Worm (Caenorhabditis elegans) whole organism, L4 larva: ENCODE data around the gene slc-17.1.

Source experiments
- F10B5.3 ChIP-seq: sonication (generic microtip); optimal IDR thresholded peaks from 2 replicates; lab custom pipeline; 2016; ENCODE audit warnings: mild to moderate bottlenecking, missing genetic modification characterization, missing compliant biosample characterization
- F26F4.8 ChIP-seq: fragments of 200-800 bp; sonication (Bioruptor generic); conservative IDR thresholded peaks from 2 replicates; pipeline ENCODE4 v1.3.6; 2022; ENCODE audit warnings: missing genetic modification characterization, missing compliant biosample characterization
- F49E8.2 ChIP-seq: sonication (generic microtip); optimal IDR thresholded peaks from 2 replicates; lab custom pipeline; 2016; ENCODE audit warnings: missing compliant biosample characterization, mild to moderate bottlenecking, missing genetic modification characterization, borderline replicate concordance
- T20F7.1 ChIP-seq: fragments of 200-800 bp; sonication (Bioruptor generic); optimal IDR thresholded peaks from 2 replicates; lab custom pipeline; 2018; ENCODE audit warnings: mild to moderate bottlenecking, missing genetic modification characterization, missing compliant biosample characterization
- Y105C5A.15 ChIP-seq: fragments of 200-800 bp; sonication (Bioruptor generic); IDR thresholded peaks from 2 replicates; pipeline ENCODE4 v1.3.6; 2022; ENCODE audit warnings: missing genetic modification characterization, missing compliant biosample characterization
- Y48G9A.11 ChIP-seq: fragments of 200-800 bp; sonication (Bioruptor generic); IDR thresholded peaks from 2 replicates; pipeline ENCODE4 v1.3.6; 2022; ENCODE audit warnings: missing genetic modification reagents, missing genetic modification characterization, missing compliant biosample characterization
- Y75B8A.6 ChIP-seq: fragments of 200-800 bp; sonication (Bioruptor generic); IDR thresholded peaks from 2 replicates; pipeline ENCODE4 v1.3.6; 2022; ENCODE audit warnings: missing genetic modification reagents, missing genetic modification characterization, missing compliant biosample characterization
- ama-1 ChIP-seq: fragments of 150-350 bp; optimal IDR thresholded peaks from 2 replicates; lab custom pipeline; 2014; ENCODE audit warnings: inconsistent platforms, mixed read lengths
- arid-1 ChIP-seq: fragments of 200-800 bp; sonication (Bioruptor generic); conservative IDR thresholded peaks from 2 replicates; pipeline ENCODE4 v1.3.6; 2022; ENCODE audit warnings: missing genetic modification reagents, missing genetic modification characterization, missing compliant biosample characterization
- ceh-28 ChIP-seq: fragments of 150-350 bp; optimal IDR thresholded peaks from 2 replicates; lab custom pipeline; 2014; ENCODE audit warnings: missing biosample characterization, missing genetic modification reagents, missing genetic modification characterization
- ceh-82 ChIP-seq: sonication (generic microtip); optimal IDR thresholded peaks from 2 replicates; lab custom pipeline; 2017; ENCODE audit warnings: missing biosample characterization, missing genetic modification characterization
- daf-16 ChIP-seq, 3 experiments: sonication (generic microtip); optimal IDR thresholded peaks; 2 replicates each; lab custom pipeline; 2016 to 2017; ENCODE audit warnings: missing genetic modification characterization in 3 of 3, missing genetic modification reagents in 3 of 3, mild to moderate bottlenecking in 2 of 3, missing compliant biosample characterization in 2 of 3, missing biosample characterization in 1 of 3, moderate library complexity in 1 of 3
- dmd-6 ChIP-seq: fragments of 200-800 bp; sonication (Bioruptor generic); IDR thresholded peaks from 2 replicates; pipeline ENCODE4 v1.3.6; 2022; ENCODE audit warnings: missing genetic modification reagents, missing genetic modification characterization, missing compliant biosample characterization
- dmd-9 ChIP-seq: fragments of 200-800 bp; sonication (Bioruptor generic); IDR thresholded peaks from 2 replicates; pipeline ENCODE4 v1.3.6; 2022; ENCODE audit warnings: missing genetic modification reagents, missing genetic modification characterization, missing compliant biosample characterization
- dve-1 ChIP-seq: sonication (generic microtip); optimal IDR thresholded peaks from 2 replicates; lab custom pipeline; 2017; ENCODE audit warnings: antibody characterized with exemption, mild to moderate bottlenecking, missing genetic modification characterization, missing compliant biosample characterization; ENCODE audit not compliant: insufficient read depth
- egl-27 ChIP-seq: sonication (generic microtip); optimal IDR thresholded peaks from 3 replicates; lab custom pipeline; 2017; ENCODE audit warnings: missing biosample characterization, missing genetic modification reagents, missing genetic modification characterization
- gei-8 ChIP-seq: fragments of 200-800 bp; sonication (Bioruptor generic); optimal IDR thresholded peaks from 2 replicates; lab custom pipeline; 2018; ENCODE audit warnings: mild to moderate bottlenecking, missing genetic modification characterization, missing compliant biosample characterization
- hif-1 ChIP-seq, 2 experiments: sonication (generic microtip); optimal IDR thresholded peaks; 2 replicates each; lab custom pipeline; 2016 to 2017; ENCODE audit warnings: missing compliant biosample characterization in 2 of 2, missing genetic modification characterization in 2 of 2, missing genetic modification reagents in 2 of 2, missing genotype in 2 of 2, mild to moderate bottlenecking in 1 of 2
- hlh-11 ChIP-seq: fragments of 200-800 bp; sonication (Bioruptor generic); optimal IDR thresholded peaks from 2 replicates; lab custom pipeline; 2018; ENCODE audit warnings: mild to moderate bottlenecking, missing genetic modification characterization, missing compliant biosample characterization
- hlh-30 ChIP-seq: sonication (generic microtip); optimal IDR thresholded peaks from 2 replicates; lab custom pipeline; 2017; ENCODE audit warnings: antibody characterized with exemption, mild to moderate bottlenecking, missing genetic modification characterization, missing compliant biosample characterization; ENCODE audit not compliant: insufficient read depth
- jun-1 ChIP-seq: fragments of 150-350 bp; optimal IDR thresholded peaks from 2 replicates; lab custom pipeline; 2014; ENCODE audit warnings: missing biosample characterization, missing genetic modification reagents, missing genetic modification characterization
- lin-1 ChIP-seq: fragments of 200-800 bp; sonication (Bioruptor generic); IDR thresholded peaks from 2 replicates; pipeline ENCODE4 v1.3.6; 2022; ENCODE audit warnings: missing genetic modification reagents, missing genetic modification characterization, missing compliant biosample characterization
- lin-15B ChIP-seq: fragments of 150-350 bp; sonication (generic microtip); optimal IDR thresholded peaks from 3 replicates; lab custom pipeline; 2014; ENCODE audit warnings: missing biosample characterization, missing genetic modification characterization
- lin-38 ChIP-seq: fragments of 200-800 bp; sonication (Bioruptor generic); IDR thresholded peaks from 2 replicates; pipeline ENCODE4 v1.3.6; 2022; ENCODE audit warnings: missing genetic modification reagents, missing genetic modification characterization, missing compliant biosample characterization
- lin-39 ChIP-seq: fragments of 150-350 bp; optimal IDR thresholded peaks from 2 replicates; lab custom pipeline; 2014; ENCODE audit warnings: missing biosample characterization, missing genetic modification reagents, missing genetic modification characterization
- madf-9 ChIP-seq: fragments of 200-800 bp; sonication (Bioruptor generic); conservative IDR thresholded peaks from 2 replicates; pipeline ENCODE4 v1.3.6; 2022; ENCODE audit warnings: missing genetic modification reagents, missing genetic modification characterization, missing compliant biosample characterization
- mdt-29 ChIP-seq: fragments of 200-800 bp; sonication (Bioruptor generic); IDR thresholded peaks from 2 replicates; pipeline ENCODE4 v1.3.6; 2022; ENCODE audit warnings: missing genetic modification reagents, missing genetic modification characterization, missing compliant biosample characterization
- nhr-11 ChIP-seq: fragments of 150-350 bp; optimal IDR thresholded peaks from 2 replicates; lab custom pipeline; 2014; ENCODE audit warnings: missing biosample characterization, missing genetic modification characterization
- nhr-28 ChIP-seq: fragments of 150-350 bp; optimal IDR thresholded peaks from 2 replicates; lab custom pipeline; 2014; ENCODE audit warnings: missing biosample characterization, missing genetic modification characterization
- nhr-48 ChIP-seq: sonication (generic microtip); optimal IDR thresholded peaks from 2 replicates; lab custom pipeline; 2016; ENCODE audit warnings: mild to moderate bottlenecking, missing genetic modification characterization, missing compliant biosample characterization
- nhr-6 ChIP-seq: fragments of 150-350 bp; optimal IDR thresholded peaks from 2 replicates; lab custom pipeline; 2014; ENCODE audit warnings: missing biosample characterization, missing genetic modification characterization
- nhr-76 ChIP-seq: fragments of 150-350 bp; optimal IDR thresholded peaks from 2 replicates; lab custom pipeline; 2014; ENCODE audit warnings: missing biosample characterization, missing genetic modification characterization
- nhr-77 ChIP-seq: fragments of 150-350 bp; optimal IDR thresholded peaks from 2 replicates; lab custom pipeline; 2014; ENCODE audit warnings: missing biosample characterization, missing genetic modification characterization
- pha-4 ChIP-seq, 2 experiments: fragments of 150-350 bp in 1 of 2; fragments of 200-800 bp in 1 of 2; sonication (Bioruptor generic) in 1 of 2; IDR thresholded peaks in 1 of 2; optimal IDR thresholded peaks in 1 of 2; 2 replicates each; pipeline versions ENCODE4 v1.3.6 to Lab custom; 2014 to 2022; ENCODE audit warnings: missing genetic modification characterization in 2 of 2, missing genetic modification reagents in 2 of 2, missing biosample characterization in 1 of 2, missing compliant biosample characterization in 1 of 2
- php-3 ChIP-seq: fragments of 200-800 bp; sonication (Bioruptor generic); IDR thresholded peaks from 2 replicates; pipeline ENCODE4 v1.3.6; 2022; ENCODE audit warnings: missing genetic modification reagents, missing genetic modification characterization, missing compliant biosample characterization
- pqm-1 ChIP-seq: sonication (generic microtip); optimal IDR thresholded peaks from 2 replicates; lab custom pipeline; 2017; ENCODE audit warnings: missing biosample characterization, missing genetic modification characterization
- rbr-2 ChIP-seq: sonication (generic microtip); optimal IDR thresholded peaks from 2 replicates; lab custom pipeline; 2016; ENCODE audit warnings: missing genotype, missing genetic modification characterization, missing compliant biosample characterization
- saeg-2 ChIP-seq: fragments of 200-800 bp; sonication (Bioruptor generic); IDR thresholded peaks from 2 replicates; pipeline ENCODE4 v1.3.6; 2022; ENCODE audit warnings: missing genetic modification reagents, missing genetic modification characterization, missing compliant biosample characterization
- snpc-4 ChIP-seq: fragments of 150-350 bp; optimal IDR thresholded peaks from 2 replicates; lab custom pipeline; 2014; ENCODE audit warnings: missing biosample characterization, missing genetic modification characterization
- unc-130 ChIP-seq: sonication (generic microtip); optimal IDR thresholded peaks from 2 replicates; lab custom pipeline; 2016; ENCODE audit warnings: missing genetic modification reagents, missing genetic modification characterization, missing compliant biosample characterization
- unc-62 ChIP-seq, 3 experiments: fragments of 150-350 bp in 1 of 3; sonication (generic microtip); optimal IDR thresholded peaks in 2 of 3; peaks in 1 of 3; 1 replicate in 1 of 3; 2 replicates in 2 of 3; lab custom pipeline; 2014 to 2017; ENCODE audit warnings: missing biosample characterization in 3 of 3, missing genetic modification characterization in 3 of 3, missing genetic modification reagents in 3 of 3, missing genotype in 1 of 3
- vab-7 ChIP-seq: fragments of 200-800 bp; sonication (Bioruptor generic); IDR thresholded peaks from 2 replicates; pipeline ENCODE4 v1.3.6; 2022; ENCODE audit warnings: missing genetic modification reagents, missing genetic modification characterization, missing compliant biosample characterization

The slc-17.1 gene

ce11 chrX:17474521-17475170, 9.9 kb upstream of the slc-17.1 start, which contains the start of gene tps-1:
Gene tps-1, minus strand, starts transcription at chrX:17474534.
- TF ChIP-seq hlh-11 (tag; lab: Kevin White, UChicago) (peak; percentile 6), daf-16 (GFP tag; optimal IDR thresholded peaks at IDR 0.05; lab: Kevin White, UChicago) (peak in 1 of 2 experiments; percentile 64), daf-16 (tag; optimal IDR thresholded peaks at IDR 0.05; lab: Kevin White, UChicago) (peak; percentile 88), hlh-30 (tag; lab: Kevin White, UChicago) (peak; percentile 4), vab-7 (no peak), nhr-76 (tag; lab: Kevin White, UChicago) (no peak), lin-38 (GFP tag; lab: Robert Waterston, UW) (0 out of 2 replicates have a peak, but pooled peaks have one; percentile 19), rbr-2 (tag; lab: Kevin White, UChicago) (peak; percentile 17), ceh-82 (tag; lab: Kevin White, UChicago) (no peak), nhr-6 (peak; percentile 12), nhr-28 (tag; lab: Kevin White, UChicago) (peak; percentile 38), pqm-1 (tag; lab: Kevin White, UChicago) (peak; percentile 37)

ce11 chrX:17472917-17473316, 8.2 kb upstream of the slc-17.1 start:
- TF ChIP-seq snpc-4 (tag; lab: Kevin White, UChicago) (no peak), php-3 (GFP tag; lab: Robert Waterston, UW) (0 out of 2 replicates have a peak, but pooled peaks have one; percentile 16), nhr-28 (tag; lab: Kevin White, UChicago) (peak; percentile 37), Y48G9A.11 (GFP tag; lab: Robert Waterston, UW) (no peak), mdt-29 (GFP tag; lab: Robert Waterston, UW) (no peak), dve-1 (tag; lab: Kevin White, UChicago) (peak; percentile 51), dmd-6 (GFP tag; lab: Robert Waterston, UW) (peak; percentile 64), gei-8 (GFP tag; lab: Kevin White, UChicago) (no peak), hlh-30 (tag; lab: Kevin White, UChicago) (peak; percentile 64), nhr-11 (peak; percentile 18), Y75B8A.6 (GFP tag; lab: Robert Waterston, UW) (no peak), vab-7 (no peak), lin-15B (tag; lab: Kevin White, UChicago) (no peak), hlh-11 (tag; lab: Kevin White, UChicago) (peak; percentile 62), madf-9 (GFP tag; lab: Robert Waterston, UW) (0 out of 2 replicates have a peak, but pooled peaks have one; percentile 41), daf-16 (GFP tag; optimal IDR thresholded peaks at IDR 0.05; lab: Kevin White, UChicago) (peak in 1 of 2 experiments; percentile 19), daf-16 (tag; optimal IDR thresholded peaks at IDR 0.05; lab: Kevin White, UChicago) (peak; percentile 41), unc-130 (GFP tag; lab: Kevin White, UChicago) (no peak), lin-39 (tag; lab: Kevin White, UChicago) (no peak), pha-4 (GFP tag; IDR thresholded peaks at IDR 0.05; lab: Robert Waterston, UW) (no peak), pha-4 (tag; optimal IDR thresholded peaks at IDR 0.05; lab: Kevin White, UChicago) (no peak)

ce11 chrX:17471703-17472102, 7.0 kb upstream of the slc-17.1 start:
- TF ChIP-seq dmd-6 (GFP tag; lab: Robert Waterston, UW) (peak; percentile 69), F10B5.3 (tag; lab: Kevin White, UChicago) (no peak), F26F4.8 (GFP tag; lab: Robert Waterston, UW) (no peak), pha-4 (GFP tag; IDR thresholded peaks at IDR 0.05; lab: Robert Waterston, UW) (no peak), pha-4 (tag; optimal IDR thresholded peaks at IDR 0.05; lab: Kevin White, UChicago) (no peak), Y75B8A.6 (GFP tag; lab: Robert Waterston, UW) (no peak), F49E8.2 (no peak), nhr-48 (peak; percentile 5), ama-1 (lab: Kevin White, UChicago) (no peak), T20F7.1 (no peak), unc-62 (GFP tag; optimal IDR thresholded peaks at IDR 0.05 in 1 of 2; lab: Kevin White, UChicago) (no peak), unc-62 (tag; optimal IDR thresholded peaks at IDR 0.05; lab: Kevin White, UChicago) (no peak), nhr-28 (tag; lab: Kevin White, UChicago) (peak; percentile 62), hif-1 (tag; optimal IDR thresholded peaks at IDR 0.05; lab: Kevin White, UChicago) (no peak), lin-1 (GFP tag; lab: Robert Waterston, UW) (no peak), lin-38 (GFP tag; lab: Robert Waterston, UW) (no peak), dmd-9 (no peak), ceh-28 (no peak), saeg-2 (GFP tag; lab: Robert Waterston, UW) (no peak), jun-1 (tag; lab: Kevin White, UChicago) (no peak), Y105C5A.15 (GFP tag; lab: Robert Waterston, UW) (no peak), egl-27 (tag; lab: Kevin White, UChicago) (no peak), nhr-77 (peak; percentile 45), dve-1 (tag; lab: Kevin White, UChicago) (peak; percentile 68), pqm-1 (tag; lab: Kevin White, UChicago) (peak; percentile 84), rbr-2 (tag; lab: Kevin White, UChicago) (no peak), arid-1 (GFP tag; lab: Robert Waterston, UW) (no peak)
